Worm (Caenorhabditis elegans): Measurements from ENCODE around the gene cnt-2.

DNA sequence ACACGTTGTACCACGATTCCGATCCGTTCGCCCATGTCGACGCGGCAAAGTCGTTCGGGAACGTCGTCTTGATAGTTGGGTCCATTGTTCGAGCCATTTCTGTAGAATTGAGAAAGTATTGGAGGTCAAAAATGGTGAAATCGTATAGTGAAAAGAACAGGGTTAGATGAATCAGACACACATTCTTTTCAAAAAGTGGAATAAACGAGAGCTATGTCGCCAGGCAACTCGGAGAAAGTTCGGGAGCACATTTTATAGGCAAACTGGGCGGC lies 21.5 kb upstream of the cnt-2 start, which contains the start of gene Y39A1A.9:
- TF ChIP-seq hnd-1 (tag; optimal IDR thresholded peaks at IDR 0.05) = no peak
- TF ChIP-seq ama-1 (optimal IDR thresholded peaks at IDR 0.05) = no peak
- no peak for TF ChIP-seq F13C5.2 (tag; optimal IDR thresholded peaks at IDR 0.05)
- TF ChIP-seq scrt-1 (GFP tag; IDR thresholded peaks at IDR 0.05) = no peak
- TF ChIP-seq flt-1 (GFP tag; IDR thresholded peaks at IDR 0.05) = no peak
- TF ChIP-seq aly-1 (tag; optimal IDR thresholded peaks at IDR 0.05) = no peak
- TF ChIP-seq tra-4 (tag; optimal IDR thresholded peaks at IDR 0.05) = no peak
- no peak for TF ChIP-seq sea-1 (GFP tag; conservative IDR thresholded peaks at IDR 0.05)
- no peak for TF ChIP-seq hmbx-1 (tag; optimal IDR thresholded peaks at IDR 0.05)
- TF ChIP-seq tbx-11 (GFP tag; IDR thresholded peaks at IDR 0.05) = no peak
- TF ChIP-seq ets-7 (tag; optimal IDR thresholded peaks at IDR 0.05) = no peak
- TF ChIP-seq ceh-36 (tag; optimal IDR thresholded peaks at IDR 0.05) = no peak
